Fruit fly (Drosophila melanogaster): ENCODE measurements around the gene wge.

- TF ChIP-seq Sin3A (optimal IDR thresholded peaks at IDR 0.05) (no peak), insv (optimal IDR thresholded peaks at IDR 0.05) (no peak)
Measured at dm6 chr3R:22753600-22753894, 32.6 kb upstream of the wge start.

Measured in Kc167 (cell line).